Worm (Caenorhabditis elegans) whole organism, young adult: Measurements from ENCODE around the gene srv-24.

Source experiments
- B0035.1 ChIP-seq: sonication (generic microtip); optimal IDR thresholded peaks from 2 replicates; lab custom pipeline; 2016; ENCODE audit warnings: missing genetic modification characterization, mild to moderate bottlenecking, missing compliant biosample characterization, missing genotype, missing genetic modification reagents
- B0336.3 ChIP-seq: fragments of 200-800 bp; sonication (Bioruptor generic); IDR thresholded peaks from 2 replicates; pipeline ENCODE4 v1.3.6; 2022; ENCODE audit warnings: missing genetic modification characterization, missing compliant biosample characterization
- F39B2.1 ChIP-seq: fragments of 200-800 bp; sonication (Bioruptor generic); IDR thresholded peaks from 2 replicates; pipeline ENCODE4 v1.3.6; 2022; ENCODE audit warnings: missing genetic modification reagents, missing genetic modification characterization, missing compliant biosample characterization
- F52B5.7 ChIP-seq: sonication (generic microtip); optimal IDR thresholded peaks from 2 replicates; lab custom pipeline; 2016; ENCODE audit warnings: mild to moderate bottlenecking, missing genetic modification characterization, missing compliant biosample characterization
- F57C9.4 ChIP-seq: sonication (generic microtip); optimal IDR thresholded peaks from 2 replicates; lab custom pipeline; 2017; ENCODE audit warnings: mild to moderate bottlenecking, missing genetic modification characterization, missing compliant biosample characterization
- T26A5.8 ChIP-seq: sonication (generic microtip); optimal IDR thresholded peaks from 2 replicates; lab custom pipeline; 2016; ENCODE audit warnings: missing genetic modification characterization, missing compliant biosample characterization
- Y53G8AR.9 ChIP-seq: fragments of 200-800 bp; sonication (Bioruptor generic); conservative IDR thresholded peaks from 2 replicates; pipeline ENCODE4 v1.3.6; 2022; ENCODE audit warnings: missing genetic modification reagents, missing genetic modification characterization, missing compliant biosample characterization
- Y56A3A.18 ChIP-seq: fragments of 200-800 bp; sonication (Bioruptor generic); IDR thresholded peaks from 2 replicates; pipeline ENCODE4 v1.3.6; 2022; ENCODE audit warnings: missing genetic modification reagents, missing genetic modification characterization, missing compliant biosample characterization
- Y95B8A.8 ChIP-seq: fragments of 200-800 bp; sonication (Bioruptor generic); IDR thresholded peaks from 2 replicates; pipeline ENCODE4 v1.3.6; 2022; ENCODE audit warnings: missing genetic modification reagents, missing genetic modification characterization, missing compliant biosample characterization
- akir-1 ChIP-seq: fragments of 200-800 bp; sonication (Bioruptor generic); optimal IDR thresholded peaks from 2 replicates; lab custom pipeline; 2018; ENCODE audit warnings: mild to moderate bottlenecking, missing genetic modification characterization, moderate library complexity, missing compliant biosample characterization
- atf-7 ChIP-seq: sonication (generic microtip); optimal IDR thresholded peaks from 2 replicates; lab custom pipeline; 2017; ENCODE audit warnings: mild to moderate bottlenecking, missing genetic modification characterization, missing compliant biosample characterization
- athp-1 ChIP-seq: sonication (generic microtip); optimal IDR thresholded peaks from 2 replicates; lab custom pipeline; 2017; ENCODE audit warnings: mild to moderate bottlenecking, missing genetic modification characterization, missing compliant biosample characterization
- attf-3 ChIP-seq: fragments of 200-800 bp; sonication (Bioruptor generic); conservative IDR thresholded peaks from 2 replicates; pipeline ENCODE4 v1.3.6; 2022; ENCODE audit warnings: missing genetic modification reagents, missing genetic modification characterization, missing compliant biosample characterization
- attf-6 ChIP-seq: fragments of 200-800 bp; sonication (Bioruptor generic); IDR thresholded peaks from 2 replicates; pipeline ENCODE4 v1.3.6; 2022; ENCODE audit warnings: missing genetic modification reagents, missing genetic modification characterization, missing compliant biosample characterization
- ceh-100 ChIP-seq: fragments of 200-800 bp; sonication (Bioruptor generic); IDR thresholded peaks from 2 replicates; pipeline ENCODE4 v1.3.6; 2022; ENCODE audit warnings: missing genetic modification reagents, missing genetic modification characterization, missing compliant biosample characterization
- ceh-27 ChIP-seq: fragments of 200-800 bp; sonication (Bioruptor generic); optimal IDR thresholded peaks from 2 replicates; lab custom pipeline; 2018; ENCODE audit warnings: mild to moderate bottlenecking, missing genetic modification characterization, moderate library complexity, missing compliant biosample characterization
- ceh-40 ChIP-seq: fragments of 200-800 bp; sonication (Bioruptor generic); IDR thresholded peaks from 2 replicates; pipeline ENCODE4 v1.3.6; 2022; ENCODE audit warnings: missing genetic modification characterization, missing compliant biosample characterization
- dpl-1 ChIP-seq: fragments of 150-350 bp; optimal IDR thresholded peaks from 2 replicates; lab custom pipeline; 2014; ENCODE audit warnings: missing biosample characterization, missing genetic modification reagents, missing genetic modification characterization
- egl-18 ChIP-seq: fragments of 200-800 bp; sonication (Bioruptor generic); IDR thresholded peaks from 2 replicates; pipeline ENCODE4 v1.3.6; 2022; ENCODE audit warnings: missing genetic modification reagents, missing genetic modification characterization, missing compliant biosample characterization
- egrh-3 ChIP-seq: fragments of 200-800 bp; sonication (Bioruptor generic); IDR thresholded peaks from 2 replicates; pipeline ENCODE4 v1.3.6; 2022; ENCODE audit warnings: missing genetic modification reagents, missing genetic modification characterization, missing compliant biosample characterization
- ekl-4 ChIP-seq: fragments of 200-800 bp; sonication (Bioruptor generic); IDR thresholded peaks from 2 replicates; pipeline ENCODE4 v1.3.6; 2022; ENCODE audit warnings: missing genetic modification reagents, missing genetic modification characterization, missing compliant biosample characterization
- gei-17 ChIP-seq: fragments of 200-800 bp; sonication (Bioruptor generic); optimal IDR thresholded peaks from 2 replicates; lab custom pipeline; 2018; ENCODE audit warnings: mild to moderate bottlenecking, missing genetic modification characterization, missing compliant biosample characterization
- him-1 ChIP-seq: sonication (generic microtip); optimal IDR thresholded peaks from 2 replicates; lab custom pipeline; 2016; ENCODE audit warnings: missing genotype, missing genetic modification reagents, missing genetic modification characterization, missing compliant biosample characterization
- hlh-12 ChIP-seq: sonication (generic microtip); optimal IDR thresholded peaks from 2 replicates; lab custom pipeline; 2016; ENCODE audit warnings: missing genetic modification characterization, missing compliant biosample characterization
- hlh-26 ChIP-seq: fragments of 200-800 bp; sonication (Bioruptor generic); conservative IDR thresholded peaks from 2 replicates; pipeline ENCODE4 v1.3.6; 2022; ENCODE audit warnings: missing genetic modification reagents, missing genetic modification characterization, missing compliant biosample characterization
- hmg-20 ChIP-seq: fragments of 200-800 bp; sonication (Bioruptor generic); IDR thresholded peaks from 2 replicates; pipeline ENCODE4 v1.3.6; 2022; ENCODE audit warnings: missing genetic modification reagents, missing genetic modification characterization, missing compliant biosample characterization
- hrde-1 ChIP-seq: sonication (generic microtip); optimal IDR thresholded peaks from 2 replicates; lab custom pipeline; 2016; ENCODE audit warnings: missing genetic modification characterization, mild to moderate bottlenecking, missing compliant biosample characterization, moderate library complexity, missing genotype, missing genetic modification reagents, borderline replicate concordance
- hsf-1 ChIP-seq: fragments of 200-800 bp; sonication (Bioruptor generic); IDR thresholded peaks from 2 replicates; pipeline ENCODE4 v1.3.6; 2022; ENCODE audit warnings: missing genetic modification reagents, missing genetic modification characterization, missing compliant biosample characterization
- lir-1 ChIP-seq: fragments of 200-800 bp; sonication (Bioruptor generic); conservative IDR thresholded peaks from 2 replicates; pipeline ENCODE4 v1.3.6; 2022; ENCODE audit warnings: missing genetic modification reagents, missing genetic modification characterization, missing compliant biosample characterization
- lsl-1 ChIP-seq: fragments of 200-800 bp; sonication (Bioruptor generic); optimal IDR thresholded peaks from 2 replicates; lab custom pipeline; 2018; ENCODE audit warnings: mild to moderate bottlenecking, missing genetic modification characterization, moderate library complexity, missing compliant biosample characterization
- nfya-1 ChIP-seq: sonication (generic microtip); optimal IDR thresholded peaks from 2 replicates; lab custom pipeline; 2017; ENCODE audit warnings: antibody characterized with exemption, missing compliant biosample characterization, missing genetic modification characterization, borderline replicate concordance; ENCODE audit not compliant: insufficient read depth
- nfyb-1 ChIP-seq: fragments of 200-800 bp; sonication (Bioruptor generic); IDR thresholded peaks from 2 replicates; pipeline ENCODE4 v1.3.6; 2022; ENCODE audit warnings: missing genetic modification reagents, missing genetic modification characterization, missing compliant biosample characterization
- nhr-179 ChIP-seq: sonication (generic microtip); optimal IDR thresholded peaks from 2 replicates; lab custom pipeline; 2016; ENCODE audit warnings: mild to moderate bottlenecking, missing genetic modification characterization, missing compliant biosample characterization
- rcor-1 ChIP-seq: fragments of 200-800 bp; sonication (Bioruptor generic); IDR thresholded peaks from 2 replicates; pipeline ENCODE4 v1.3.6; 2022; ENCODE audit warnings: missing genetic modification reagents, missing genetic modification characterization, missing compliant biosample characterization
- snpc-1.3 ChIP-seq: sonication (generic microtip); optimal IDR thresholded peaks from 2 replicates; lab custom pipeline; 2017; ENCODE audit warnings: missing genetic modification characterization, mild to moderate bottlenecking, missing compliant biosample characterization, antibody characterized with exemption, moderate library complexity, missing genotype, missing genetic modification reagents; ENCODE audit not compliant: insufficient read depth
- snpc-3.4 ChIP-seq: sonication (generic microtip); optimal IDR thresholded peaks from 2 replicates; lab custom pipeline; 2017; ENCODE audit warnings: missing genetic modification characterization, mild to moderate bottlenecking, missing compliant biosample characterization, antibody characterized with exemption, moderate library complexity, missing genotype, missing genetic modification reagents
- somi-1 ChIP-seq: fragments of 200-800 bp; sonication (Bioruptor generic); optimal IDR thresholded peaks from 2 replicates; lab custom pipeline; 2018; ENCODE audit warnings: mild to moderate bottlenecking, missing genetic modification characterization, missing compliant biosample characterization
- sptf-2 ChIP-seq: fragments of 200-800 bp; sonication (Bioruptor generic); optimal IDR thresholded peaks from 2 replicates; lab custom pipeline; 2018; ENCODE audit warnings: mild to moderate bottlenecking, missing genetic modification characterization, missing compliant biosample characterization
- tbp1 ChIP-seq: fragments of 200-800 bp; sonication (Bioruptor generic); optimal IDR thresholded peaks from 2 replicates; lab custom pipeline; 2018; ENCODE audit warnings: mild to moderate bottlenecking, missing genetic modification characterization, missing compliant biosample characterization
- tbx-9 ChIP-seq: sonication (generic microtip); optimal IDR thresholded peaks from 2 replicates; lab custom pipeline; 2016; ENCODE audit warnings: borderline replicate concordance, missing genetic modification characterization, inconsistent platforms, missing compliant biosample characterization
- zfh-2 ChIP-seq: fragments of 200-800 bp; sonication (Bioruptor generic); conservative IDR thresholded peaks from 2 replicates; pipeline ENCODE4 v1.3.6; 2022; ENCODE audit warnings: missing genetic modification reagents, missing genetic modification characterization, missing compliant biosample characterization
- ztf-18 ChIP-seq: sonication (generic microtip); optimal IDR thresholded peaks from 2 replicates; lab custom pipeline; 2016; ENCODE audit warnings: missing genotype, mild to moderate bottlenecking, missing genetic modification characterization, missing compliant biosample characterization
- ztf-22 ChIP-seq: fragments of 200-800 bp; sonication (Bioruptor generic); optimal IDR thresholded peaks from 2 replicates; lab custom pipeline; 2018; ENCODE audit warnings: mild to moderate bottlenecking, missing genetic modification characterization, moderate library complexity, missing compliant biosample characterization
- ztf-25 ChIP-seq: fragments of 200-800 bp; sonication (Bioruptor generic); IDR thresholded peaks from 2 replicates; pipeline ENCODE4 v1.3.6; 2022; ENCODE audit warnings: missing genetic modification reagents, missing genetic modification characterization, missing compliant biosample characterization

Gene srv-24

DNA sequence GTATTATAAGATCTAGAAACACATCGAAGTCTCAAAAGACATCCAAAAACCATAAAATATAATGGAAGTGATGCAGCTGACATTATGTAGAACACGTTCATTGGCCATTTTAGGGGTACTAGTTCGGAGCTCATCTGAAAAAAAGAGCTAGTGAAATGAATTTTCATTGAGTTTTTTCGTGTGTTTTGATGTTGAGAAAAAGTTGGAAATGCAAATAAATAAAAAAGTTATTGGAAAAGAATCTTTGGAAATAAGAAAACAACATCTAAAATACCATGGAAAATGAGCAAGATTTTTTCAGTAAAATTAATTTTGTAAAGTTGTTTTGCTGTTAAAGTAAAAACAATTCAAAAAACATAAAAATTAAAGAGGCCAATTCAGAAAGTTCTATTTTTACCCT lies at the start of gene srv-24:
srv-24 (minus strand) TSS at position 101 of the 400 bp plus-strand sequence.
- TF ChIP-seq F57C9.4 (tag; lab: Kevin White, UChicago) (no peak), ceh-100 (no peak), hlh-26 (GFP tag; lab: Robert Waterston, UW) (no peak), ztf-25 (GFP tag; lab: Robert Waterston, UW) (no peak), gei-17 (GFP tag; lab: Kevin White, UChicago) (no peak), ceh-27 (GFP tag; lab: Kevin White, UChicago) (no peak), ceh-40 (GFP tag; lab: Robert Waterston, UW) (no peak), akir-1 (no peak), tbp1 (GFP tag; lab: Kevin White, UChicago) (no peak), dpl-1 (GFP tag; lab: Kevin White, UChicago) (no peak), lir-1 (GFP tag; lab: Robert Waterston, UW) (no peak), ztf-22 (GFP tag; lab: Kevin White, UChicago) (no peak), snpc-3.4 (tag; lab: Kevin White, UChicago) (no peak), ekl-4 (GFP tag; lab: Robert Waterston, UW) (no peak), ztf-18 (no peak)

ce11 chrIV:6337353-6337752 lies 46.7 kb upstream of the srv-24 start, which contains the start of gene ipla-6:
Gene ipla-6, plus strand, starts transcription at chrIV:6337653.
- no peak for TF ChIP-seq F39B2.1
- no peak for TF ChIP-seq nfyb-1 (GFP tag; lab: Robert Waterston, UW)
- TF ChIP-seq nfya-1 (tag; lab: Kevin White, UChicago): no peak
- no peak for TF ChIP-seq hsf-1 (GFP tag; lab: Robert Waterston, UW)

ce11 chrIV:6336748-6337147 lies 46.1 kb upstream of the srv-24 start:
- TF ChIP-seq tbp1 (GFP tag; lab: Kevin White, UChicago) (peak; percentile 69), sptf-2 (peak; percentile 5), attf-6 (peak; percentile 41; the same call in 1 of the 2 replicates), him-1 (no peak), hsf-1 (GFP tag; lab: Robert Waterston, UW) (no peak), B0336.3 (GFP tag; lab: Robert Waterston, UW) (peak; percentile 97), ceh-27 (GFP tag; lab: Kevin White, UChicago) (peak; percentile 84), ztf-25 (GFP tag; lab: Robert Waterston, UW) (no peak), atf-7 (peak; percentile 97), F52B5.7 (tag; lab: Kevin White, UChicago) (peak; percentile 58), zfh-2 (peak; percentile 87), attf-3 (GFP tag; lab: Robert Waterston, UW) (no peak), athp-1 (tag; lab: Kevin White, UChicago) (peak; percentile 70), egl-18 (no peak), Y56A3A.18 (GFP tag; lab: Robert Waterston, UW) (0 out of 2 replicates have a peak, but pooled peaks have one; percentile 40), tbx-9 (no peak), lsl-1 (GFP tag; lab: Kevin White, UChicago) (no peak), egrh-3 (GFP tag; lab: Robert Waterston, UW) (0 out of 2 replicates have a peak, but pooled peaks have one; percentile 5), rcor-1 (GFP tag; lab: Robert Waterston, UW) (peak; percentile 55; the same call in 1 of the 2 replicates), Y53G8AR.9 (GFP tag; lab: Robert Waterston, UW) (peak; percentile 85), nhr-179 (no peak), nfyb-1 (GFP tag; lab: Robert Waterston, UW) (peak; percentile 91), hlh-12 (tag; lab: Kevin White, UChicago) (no peak), somi-1 (peak; percentile 99), Y95B8A.8 (GFP tag; lab: Robert Waterston, UW) (peak; percentile 77; the same call in 1 of the 2 replicates), snpc-1.3 (no peak), T26A5.8 (no peak), ceh-40 (GFP tag; lab: Robert Waterston, UW) (0 out of 2 replicates have a peak, but pooled peaks have one; percentile 41), hmg-20 (GFP tag; lab: Robert Waterston, UW) (peak; percentile 46; the same call in 1 of the 2 replicates), B0035.1 (peak; percentile 45), hrde-1 (tag; lab: Kevin White, UChicago) (no peak)
